Fruit fly (Drosophila melanogaster) whole organism, embryonic: ENCODE measurements around the gene Bx42.
A peak's percentile ranks its signal among the peaks of the same experiment; 100 is the strongest.

ENCODE experiments used
- Atf-2 ChIP-seq: fragments of 200-800 bp; sonication (Bioruptor generic); optimal IDR thresholded peaks from 2 replicates; lab custom pipeline; 2016; ENCODE audit warnings: missing biosample characterization, missing genetic modification characterization
- Bdp1 ChIP-seq: fragments of 200-800 bp; sonication (Bioruptor generic); optimal IDR thresholded peaks from 3 replicates; lab custom pipeline; 2016; ENCODE audit warnings: missing biosample characterization, missing genetic modification characterization
- CG12219 ChIP-seq: fragments of 200-800 bp; sonication (Bioruptor generic); optimal IDR thresholded peaks from 3 replicates; lab custom pipeline; 2018; ENCODE audit warnings: missing biosample characterization, mild to moderate bottlenecking, missing genetic modification characterization
- CG12744 ChIP-seq: fragments of 200-800 bp; sonication (Bioruptor generic); optimal IDR thresholded peaks from 2 replicates; lab custom pipeline; 2016; ENCODE audit warnings: missing biosample characterization, missing genetic modification characterization
- CG14860 ChIP-seq: fragments of 200-800 bp; sonication (Bioruptor generic); IDR thresholded peaks from 3 replicates; pipeline ENCODE4 v1.3.6; 2022; ENCODE audit warnings: missing biosample characterization, missing genetic modification characterization; ENCODE audit not compliant: partially characterized antibody
- CG17359 ChIP-seq: fragments of 200-800 bp; sonication (Bioruptor generic); optimal IDR thresholded peaks from 3 replicates; lab custom pipeline; 2018; ENCODE audit warnings: missing biosample characterization, mild to moderate bottlenecking, missing genetic modification characterization, moderate library complexity
- CG32772 ChIP-seq: fragments of 200-800 bp; sonication (Bioruptor generic); IDR thresholded peaks from 2 replicates; pipeline ENCODE4 v1.3.6; 2022; ENCODE audit warnings: missing biosample characterization, missing genetic modification characterization
- CG4328 ChIP-seq: fragments of 200-800 bp; sonication (Bioruptor generic); optimal IDR thresholded peaks from 3 replicates; lab custom pipeline; 2017; ENCODE audit warnings: missing biosample characterization, missing genetic modification reagents, missing genetic modification characterization
- CG6272 ChIP-seq: fragments of 200-800 bp; sonication (Bioruptor generic); IDR thresholded peaks from 2 replicates; pipeline ENCODE4 v1.3.6; 2022; ENCODE audit warnings: missing biosample characterization, missing genetic modification characterization
- CG6765 ChIP-seq: fragments of 200-800 bp; sonication (Bioruptor generic); optimal IDR thresholded peaks from 3 replicates; lab custom pipeline; 2017; ENCODE audit warnings: missing biosample characterization, mild to moderate bottlenecking, missing genetic modification characterization
- CG7786 ChIP-seq: fragments of 200-800 bp; sonication (Bioruptor generic); optimal IDR thresholded peaks from 2 replicates; lab custom pipeline; 2016; ENCODE audit warnings: missing biosample characterization, missing genetic modification characterization
- CG7928 ChIP-seq: fragments of 200-800 bp; sonication (Bioruptor generic); optimal IDR thresholded peaks from 2 replicates; lab custom pipeline; 2017; ENCODE audit warnings: missing biosample characterization, mild to moderate bottlenecking, missing genetic modification characterization
- CG8478 ChIP-seq: fragments of >200 bp; optimal IDR thresholded peaks from 2 replicates; lab custom pipeline; 2018
- CG9932 ChIP-seq: fragments of 200-800 bp; sonication (Bioruptor generic); IDR thresholded peaks from 2 replicates; pipeline ENCODE4 v1.3.6; 2022; ENCODE audit warnings: missing biosample characterization, missing genetic modification characterization
- E2f1 ChIP-seq: fragments of 200-800 bp; sonication (Bioruptor generic); IDR thresholded peaks from 2 replicates; pipeline ENCODE4 v1.3.6; 2022; ENCODE audit warnings: missing biosample characterization, missing genetic modification characterization
- Eip74EF ChIP-seq, 2 experiments: fragments of 200-800 bp in 1 of 2; fragments of >200 bp in 1 of 2; sonication (Bioruptor generic) in 1 of 2; optimal IDR thresholded peaks; 2 replicates each; lab custom pipeline; 2017 to 2019; ENCODE audit warnings: missing biosample characterization in 2 of 2, missing genetic modification characterization in 2 of 2, mild to moderate bottlenecking in 1 of 2, moderate library complexity in 1 of 2
- HLH3B ChIP-seq: fragments of 200-800 bp; sonication (Bioruptor generic); IDR thresholded peaks from 2 replicates; pipeline ENCODE4 v1.3.6; 2022; ENCODE audit warnings: missing biosample characterization, missing genetic modification characterization
- HLH54F ChIP-seq: fragments of 200-800 bp; sonication (Bioruptor generic); optimal IDR thresholded peaks from 3 replicates; lab custom pipeline; 2016; ENCODE audit warnings: missing biosample characterization, missing genetic modification characterization
- Hr39 ChIP-seq: fragments of >200 bp; optimal IDR thresholded peaks from 2 replicates; lab custom pipeline; 2017
- Hsf ChIP-seq: fragments of 200-800 bp; sonication (Bioruptor generic); optimal IDR thresholded peaks from 3 replicates; lab custom pipeline; 2016; ENCODE audit warnings: missing biosample characterization, missing genetic modification characterization
- Nf-YA ChIP-seq: fragments of 200-800 bp; sonication (Bioruptor generic); IDR thresholded peaks from 2 replicates; pipeline ENCODE4 v1.3.6; 2022; ENCODE audit warnings: missing biosample characterization, missing genetic modification characterization
- Oaz ChIP-seq: fragments of 200-800 bp; sonication (Bioruptor generic); IDR thresholded peaks from 2 replicates; pipeline ENCODE4 v1.3.6; 2022; ENCODE audit warnings: missing biosample characterization, missing genetic modification characterization
- Optix ChIP-seq: fragments of 200-800 bp; sonication (Bioruptor generic); IDR thresholded peaks from 3 replicates; pipeline ENCODE4 v1.3.6; 2022; ENCODE audit warnings: missing biosample characterization, missing genetic modification characterization
- Scr ChIP-seq: fragments of 200-800 bp; sonication (Bioruptor generic); IDR thresholded peaks from 2 replicates; pipeline ENCODE4 v1.3.6; 2022; ENCODE audit warnings: missing biosample characterization, missing genetic modification characterization; ENCODE audit not compliant: partially characterized antibody
- Tbp ChIP-seq: fragments of >200 bp; optimal IDR thresholded peaks from 2 replicates; lab custom pipeline; 2018; ENCODE audit warnings: missing biosample characterization, missing genetic modification characterization
- Vsx1 ChIP-seq: fragments of 200-800 bp; sonication (Bioruptor generic); optimal IDR thresholded peaks from 2 replicates; lab custom pipeline; 2017; ENCODE audit warnings: missing biosample characterization, mild to moderate bottlenecking, missing genetic modification characterization, missing genetic modification reagents
- Xrp1 ChIP-seq: fragments of 200-800 bp; sonication (Bioruptor generic); IDR thresholded peaks from 2 replicates; pipeline ENCODE4 v1.3.6; 2022; ENCODE audit warnings: missing biosample characterization, missing genetic modification characterization
- ato ChIP-seq: fragments of 200-800 bp; sonication (Bioruptor generic); IDR thresholded peaks from 2 replicates; pipeline ENCODE4 v1.3.6; 2022; ENCODE audit warnings: missing biosample characterization, missing genetic modification characterization; ENCODE audit not compliant: partially characterized antibody
- cato ChIP-seq: fragments of 200-800 bp; sonication (Bioruptor generic); optimal IDR thresholded peaks from 2 replicates; lab custom pipeline; 2016; ENCODE audit warnings: missing biosample characterization, missing genetic modification characterization, borderline replicate concordance
- da ChIP-seq: fragments of 200-800 bp; sonication (Bioruptor generic); optimal IDR thresholded peaks from 2 replicates; lab custom pipeline; 2016; ENCODE audit warnings: missing biosample characterization, missing genetic modification characterization
- en ChIP-seq: fragments of 200-800 bp; sonication (Bioruptor generic); optimal IDR thresholded peaks from 2 replicates; lab custom pipeline; 2016; ENCODE audit warnings: missing biosample characterization, missing genetic modification characterization
- fru ChIP-seq: fragments of >200 bp; optimal IDR thresholded peaks from 2 replicates; lab custom pipeline; 2017
- gcm ChIP-seq: fragments of 200-800 bp; sonication (Bioruptor generic); optimal IDR thresholded peaks from 2 replicates; lab custom pipeline; 2019; ENCODE audit warnings: missing biosample characterization, mild to moderate bottlenecking, missing genetic modification characterization, moderate library complexity
- gt ChIP-seq: fragments of 200-800 bp; sonication (Bioruptor generic); IDR thresholded peaks from 2 replicates; pipeline ENCODE4 v1.3.6; 2022; ENCODE audit warnings: missing biosample characterization, missing genetic modification characterization
- hkb ChIP-seq, 2 experiments: fragments of 200-800 bp in 1 of 2; fragments of >200 bp in 1 of 2; sonication (Bioruptor generic) in 1 of 2; IDR thresholded peaks in 1 of 2; optimal IDR thresholded peaks in 1 of 2; 2 replicates each; pipeline versions ENCODE4 v1.3.6 to Lab custom; 2017 to 2022; ENCODE audit warnings: missing biosample characterization in 1 of 2, missing genetic modification characterization in 1 of 2
- inv ChIP-seq: fragments of 200-800 bp; sonication (Bioruptor generic); IDR thresholded peaks from 2 replicates; pipeline ENCODE4 v1.3.6; 2022; ENCODE audit warnings: missing biosample characterization, missing genetic modification characterization; ENCODE audit not compliant: partially characterized antibody
- kay ChIP-seq: fragments of 200-800 bp; sonication (Bioruptor generic); optimal IDR thresholded peaks from 2 replicates; lab custom pipeline; 2016; ENCODE audit warnings: missing biosample characterization, missing genetic modification characterization
- klu ChIP-seq: fragments of 200-800 bp; sonication (Bioruptor generic); IDR thresholded peaks from 2 replicates; pipeline ENCODE4 v1.3.6; 2022; ENCODE audit warnings: missing biosample characterization, missing genetic modification characterization
- kni ChIP-seq: fragments of 200-800 bp; sonication (Bioruptor generic); optimal IDR thresholded peaks from 3 replicates; lab custom pipeline; 2017; ENCODE audit warnings: mild to moderate bottlenecking, missing biosample characterization, missing genetic modification reagents, missing genetic modification characterization
- lab ChIP-seq: fragments of 200-800 bp; sonication (Bioruptor generic); optimal IDR thresholded peaks from 3 replicates; lab custom pipeline; 2017; ENCODE audit warnings: missing biosample characterization, missing genetic modification characterization, mild to moderate bottlenecking, moderate library complexity, missing genetic modification reagents
- lmd ChIP-seq: fragments of 200-800 bp; sonication (Bioruptor generic); IDR thresholded peaks from 2 replicates; pipeline ENCODE4 v1.3.6; 2022; ENCODE audit warnings: missing biosample characterization, missing genetic modification characterization
- nom ChIP-seq: fragments of 200-800 bp; sonication (Bioruptor generic); optimal IDR thresholded peaks from 2 replicates; lab custom pipeline; 2017; ENCODE audit warnings: missing biosample characterization, missing genetic modification characterization, mild to moderate bottlenecking, moderate library complexity, missing genetic modification reagents
- prd ChIP-seq, 3 experiments: fragments of >200 bp in 2 of 3; fragments of 200-800 bp in 1 of 3; sonication (Bioruptor generic) in 1 of 3; optimal IDR thresholded peaks in 2 of 3; IDR thresholded peaks in 1 of 3; 2 replicates in 2 of 3; 3 replicates in 1 of 3; pipeline versions ENCODE4 v1.3.6 to Lab custom; 2017 to 2022; ENCODE audit warnings: missing biosample characterization in 1 of 3, missing genetic modification characterization in 1 of 3
- pzg ChIP-seq: fragments of 200-800 bp; sonication (Bioruptor generic); optimal IDR thresholded peaks from 3 replicates; lab custom pipeline; 2018; ENCODE audit warnings: missing biosample characterization, mild to moderate bottlenecking, missing genetic modification characterization, moderate library complexity
- ro ChIP-seq: fragments of 200-800 bp; sonication (Bioruptor generic); IDR thresholded peaks from 2 replicates; pipeline ENCODE4 v1.3.6; 2022; ENCODE audit warnings: missing biosample characterization, missing genetic modification characterization
- sd ChIP-seq: fragments of 200-800 bp; sonication (Bioruptor generic); optimal IDR thresholded peaks from 3 replicates; lab custom pipeline; 2018; ENCODE audit warnings: missing biosample characterization, mild to moderate bottlenecking, missing genetic modification characterization, moderate library complexity
- sima ChIP-seq: fragments of 200-800 bp; sonication (Bioruptor generic); optimal IDR thresholded peaks from 2 replicates; lab custom pipeline; 2016; ENCODE audit warnings: missing biosample characterization, missing genetic modification characterization
- sna ChIP-seq: fragments of 200-800 bp; sonication (Bioruptor generic); IDR thresholded peaks from 2 replicates; pipeline ENCODE4 v1.3.6; 2022; ENCODE audit warnings: missing biosample characterization, missing genetic modification characterization; ENCODE audit not compliant: partially characterized antibody
- tio ChIP-seq: fragments of 200-800 bp; sonication (Bioruptor generic); optimal IDR thresholded peaks from 2 replicates; lab custom pipeline; 2017; ENCODE audit warnings: missing biosample characterization, missing genetic modification characterization, inconsistent platforms
- wek ChIP-seq: fragments of 200-800 bp; sonication (Bioruptor generic); optimal IDR thresholded peaks from 3 replicates; lab custom pipeline; 2018; ENCODE audit warnings: missing biosample characterization, mild to moderate bottlenecking, missing genetic modification characterization, moderate library complexity

Gene Bx42

dm6 chrX:9060078-9060477 is 46.3 kb downstream of the Bx42 start (continued):
- peak; percentile 84 for TF ChIP-seq lab
- TF ChIP-seq CG32772 (GFP tag; lab: Robert Waterston, UW): peak; percentile 53; the same call in 1 of the 2 replicates
- TF ChIP-seq Atf-2 (GFP tag; lab: Kevin White, UChicago): peak; percentile 24
- TF ChIP-seq Hsf (GFP tag; lab: Kevin White, UChicago): peak; percentile 55
- peak in 1 of 2 experiments; percentile 50 for TF ChIP-seq Eip74EF (GFP tag; optimal IDR thresholded peaks at IDR 0.05; lab: Kevin White, UChicago)
- TF ChIP-seq ro (GFP tag; lab: Robert Waterston, UW): no peak
- no peak for TF ChIP-seq fru
- TF ChIP-seq CG6765 (GFP tag; lab: Kevin White, UChicago): no peak
- TF ChIP-seq sd (tag; lab: Kevin White, UChicago): peak; percentile 62
- TF ChIP-seq CG12219 (GFP tag; lab: Kevin White, UChicago): peak; percentile 82
- peak; percentile 46; the same call in 1 of the 2 replicates for TF ChIP-seq Nf-YA (GFP tag; lab: Robert Waterston, UW)
- TF ChIP-seq CG9932 (GFP tag; lab: Robert Waterston, UW): peak; percentile 31; the same call in 1 of the 2 replicates
- no peak for TF ChIP-seq kay (GFP tag; lab: Kevin White, UChicago)
- peak; percentile 26 for TF ChIP-seq wek (GFP tag; lab: Kevin White, UChicago)
- peak; percentile 87 for TF ChIP-seq CG17359
- no peak for TF ChIP-seq sima (GFP tag; lab: Kevin White, UChicago)
- TF ChIP-seq E2f1 (GFP tag; lab: Robert Waterston, UW): peak; percentile 70
- TF ChIP-seq CG8478 (lab: Kevin White, UChicago): no peak
- TF ChIP-seq kni (GFP tag; lab: Kevin White, UChicago): no peak
- TF ChIP-seq CG7786 (GFP tag; lab: Kevin White, UChicago): peak; percentile 23
- 0 out of 3 replicates have a peak, but pooled peaks have one; percentile 36 for TF ChIP-seq Optix (GFP tag; lab: Robert Waterston, UW)
- TF ChIP-seq en (GFP tag; lab: Kevin White, UChicago): no peak
- no peak for TF ChIP-seq ato (GFP tag; lab: Robert Waterston, UW)
- no peak for TF ChIP-seq prd (optimal IDR thresholded peaks at IDR 0.05; lab: Kevin White, UChicago)
- TF ChIP-seq prd (GFP tag; IDR thresholded peaks at IDR 0.05; lab: Robert Waterston, UW): peak; percentile 63
- no peak for TF ChIP-seq sna
- TF ChIP-seq CG6272 (GFP tag; lab: Robert Waterston, UW): no peak; the same call in 1 of the 2 replicates
- TF ChIP-seq CG14860 (GFP tag; lab: Robert Waterston, UW): no peak
- TF ChIP-seq da: no peak
- no peak for TF ChIP-seq CG12744 (GFP tag; lab: Kevin White, UChicago)
- TF ChIP-seq gcm (GFP tag; lab: Kevin White, UChicago): peak; percentile 79
- TF ChIP-seq tio: peak; percentile 36
- no peak for TF ChIP-seq klu
- TF ChIP-seq lmd: peak; percentile 76
- TF ChIP-seq hkb (optimal IDR thresholded peaks at IDR 0.05; lab: Kevin White, UChicago): no peak
- TF ChIP-seq hkb (GFP tag; IDR thresholded peaks at IDR 0.05; lab: Robert Waterston, UW): peak; percentile 87
- peak; percentile 60; the same call in 1 of the 2 replicates for TF ChIP-seq Xrp1 (GFP tag; lab: Robert Waterston, UW)
- TF ChIP-seq nom: peak; percentile 58
- TF ChIP-seq gt (GFP tag; lab: Robert Waterston, UW): no peak
- TF ChIP-seq Hr39: no peak
- peak; percentile 62 for TF ChIP-seq Vsx1 (GFP tag; lab: Kevin White, UChicago)
- peak; percentile 64; the same call in 1 of the 2 replicates for TF ChIP-seq Oaz
- TF ChIP-seq Tbp: no peak
- no peak for TF ChIP-seq inv (GFP tag; lab: Robert Waterston, UW)
- TF ChIP-seq Bdp1 (GFP tag; lab: Kevin White, UChicago): no peak
- TF ChIP-seq HLH54F (GFP tag; lab: Kevin White, UChicago): peak; percentile 29
- TF ChIP-seq cato: no peak
- TF ChIP-seq CG7928 (GFP tag; lab: Kevin White, UChicago): no peak
- no peak for TF ChIP-seq CG4328 (GFP tag; lab: Kevin White, UChicago)
- no peak for TF ChIP-seq pzg
- TF ChIP-seq HLH3B (GFP tag; lab: Robert Waterston, UW): peak; percentile 81
- no peak for TF ChIP-seq Scr (GFP tag; lab: Robert Waterston, UW)
